Worm (Caenorhabditis elegans): ENCODE measurements around the gene osm-1.

Gene osm-1

DNA sequence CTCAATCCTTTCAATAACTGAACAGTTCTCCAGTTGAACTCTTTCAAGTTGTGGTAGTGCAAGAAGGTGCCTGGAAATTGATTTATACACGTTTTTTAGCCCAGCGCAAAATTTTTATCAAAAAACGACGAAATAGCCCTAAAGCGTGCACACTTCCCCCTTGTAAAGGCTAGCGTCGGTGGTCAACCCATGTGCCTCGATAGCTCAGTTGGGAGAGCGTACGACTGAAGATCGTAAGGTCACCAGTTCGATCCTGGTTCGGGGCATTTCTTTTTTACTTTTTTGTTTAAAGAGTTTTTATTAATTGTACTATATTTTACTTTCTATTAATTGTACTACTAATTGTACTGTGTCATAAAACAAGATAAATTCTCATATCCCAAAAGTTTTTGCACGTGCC, 10.8 kb downstream of the osm-1 start (continued):
- TF ChIP-seq pha-4 (GFP tag; IDR thresholded peaks at IDR 0.05): peak; percentile 71; the same call in 1 of the 2 replicates
- no peak for TF ChIP-seq pha-4 (tag; optimal IDR thresholded peaks at IDR 0.05)
- peak; percentile 52; the same call in 1 of the 2 replicates for TF ChIP-seq lin-1 (GFP tag; IDR thresholded peaks at IDR 0.05)
- TF ChIP-seq snpc-1.2 (GFP tag; IDR thresholded peaks at IDR 0.05): peak; percentile 77
- peak; percentile 80 for TF ChIP-seq lim-7 (GFP tag; IDR thresholded peaks at IDR 0.05)
- peak; percentile 8 for TF ChIP-seq nhr-6 (tag; optimal IDR thresholded peaks at IDR 0.05)
- 0 out of 2 replicates have a peak, but pooled peaks have one; percentile 32 for TF ChIP-seq mxl-2 (GFP tag; conservative IDR thresholded peaks at IDR 0.05)
- peak; percentile 44 for TF ChIP-seq dmd-6 (GFP tag; IDR thresholded peaks at IDR 0.05)
- peak; percentile 75 for TF ChIP-seq T26A8.4 (GFP tag; IDR thresholded peaks at IDR 0.05)
- peak; percentile 10 for TF ChIP-seq hlh-11 (tag; optimal IDR thresholded peaks at IDR 0.05)
- TF ChIP-seq egl-27 (tag; optimal IDR thresholded peaks at IDR 0.05): no peak
- TF ChIP-seq zag-1 (tag; optimal IDR thresholded peaks at IDR 0.05): no peak
- no peak for TF ChIP-seq ceh-28 (tag; optimal IDR thresholded peaks at IDR 0.05)
- TF ChIP-seq F49E8.2 (tag; optimal IDR thresholded peaks at IDR 0.05; ENCODE audit: borderline replicate concordance): no peak
- 0 out of 4 replicates have a peak, but pooled peaks of 1 of the 2 experiments have one; percentile 10 for TF ChIP-seq madf-5 (GFP tag; IDR thresholded peaks at IDR 0.05)
- 0 out of 2 replicates have a peak, but pooled peaks have one; percentile 15 for TF ChIP-seq Y48G9A.11 (GFP tag; IDR thresholded peaks at IDR 0.05)

- TF ChIP-seq madf-5 (GFP tag; IDR thresholded peaks at IDR 0.05) (no peak), gei-8 (GFP tag; optimal IDR thresholded peaks at IDR 0.05) (peak; percentile 17), pqm-1 (tag; optimal IDR thresholded peaks at IDR 0.05) (peak; percentile 78), nhr-102 (tag; optimal IDR thresholded peaks at IDR 0.05) (peak; percentile 33), unc-62 (GFP tag; optimal IDR thresholded peaks at IDR 0.05 in 1 of 2) (peak in 1 of 2 experiments; percentile 66), unc-62 (tag; optimal IDR thresholded peaks at IDR 0.05) (no peak), skn-1 (tag; optimal IDR thresholded peaks at IDR 0.05) (no peak), lin-29 (GFP tag; IDR thresholded peaks at IDR 0.05) (no peak), duxl-1 (tag; optimal IDR thresholded peaks at IDR 0.05; ENCODE audit: poor library complexity) (no peak), nhr-77 (tag; optimal IDR thresholded peaks at IDR 0.05) (no peak), zfp-2 (tag; optimal IDR thresholded peaks at IDR 0.05) (no peak), nhr-41 (GFP tag; IDR thresholded peaks at IDR 0.05) (no peak), lsy-2 (tag; optimal IDR thresholded peaks at IDR 0.05) (no peak), lin-38 (GFP tag; IDR thresholded peaks at IDR 0.05) (no peak), ama-1 (optimal IDR thresholded peaks at IDR 0.05) (no peak), F26F4.8 (GFP tag; conservative IDR thresholded peaks at IDR 0.05) (no peak), lin-1 (GFP tag; IDR thresholded peaks at IDR 0.05) (peak; percentile 42; the same call in 1 of the 2 replicates), dve-1 (tag; optimal IDR thresholded peaks at IDR 0.05; ENCODE audit: insufficient read depth) (peak; percentile 79), snpc-1.2 (GFP tag; IDR thresholded peaks at IDR 0.05) (no peak), ctbp-1 (GFP tag; IDR thresholded peaks at IDR 0.05) (no peak), mes-2 (tag; optimal IDR thresholded peaks at IDR 0.05; ENCODE audit: poor library complexity, severe bottlenecking) (peak; percentile 28), daf-16 (GFP tag; optimal IDR thresholded peaks at IDR 0.05) (peak in 1 of 2 experiments; percentile 95), daf-16 (tag; optimal IDR thresholded peaks at IDR 0.05) (peak; percentile 96), tra-1 (GFP tag; IDR thresholded peaks at IDR 0.05) (peak; percentile 77; the same call in 1 of the 2 replicates), dmd-6 (GFP tag; IDR thresholded peaks at IDR 0.05) (peak; percentile 96), nhr-48 (tag; optimal IDR thresholded peaks at IDR 0.05) (peak; percentile 88), hlh-11 (tag; optimal IDR thresholded peaks at IDR 0.05) (peak; percentile 73), fos-1 (tag; optimal IDR thresholded peaks at IDR 0.05) (no peak), php-3 (GFP tag; IDR thresholded peaks at IDR 0.05) (no peak), attf-4 (tag; optimal IDR thresholded peaks at IDR 0.05) (no peak), spr-1 (tag; optimal IDR thresholded peaks at IDR 0.05) (no peak), nhr-28 (tag; optimal IDR thresholded peaks at IDR 0.05) (peak; percentile 70)
These were observed 13.5 kb downstream of the osm-1 start, which contains the start of gene K08B5.2 for ce11 chrX:16553845-16554426. Gene K08B5.2, minus strand, starts transcription at chrX:16553887.
